Worm (Caenorhabditis elegans): Measurements from ENCODE around the gene Y37H2A.13.

ce11 chrV:18157707-18158106 is 15.1 kb downstream of the Y37H2A.13 start, which contains the start of gene clec-48:
- TF ChIP-seq efl-3 (GFP tag; optimal IDR thresholded peaks at IDR 0.05) (no peak), nhr-77 (tag; optimal IDR thresholded peaks at IDR 0.05) (no peak), fkh-8 (tag; optimal IDR thresholded peaks at IDR 0.05) (no peak), snpc-4 (tag; optimal IDR thresholded peaks at IDR 0.05) (no peak), ztf-4 (tag; optimal IDR thresholded peaks at IDR 0.05) (no peak), ztf-11 (tag; optimal IDR thresholded peaks at IDR 0.05) (no peak), dpl-1 (GFP tag; optimal IDR thresholded peaks at IDR 0.05) (no peak), fos-1 (tag; optimal IDR thresholded peaks at IDR 0.05) (no peak), unc-86 (tag; optimal IDR thresholded peaks at IDR 0.05) (no peak), ceh-8 (GFP tag; optimal IDR thresholded peaks at IDR 0.05) (no peak), lin-15B (tag; optimal IDR thresholded peaks at IDR 0.05) (no peak), fkh-10 (GFP tag; optimal IDR thresholded peaks at IDR 0.05) (no peak), ceh-82 (tag; optimal IDR thresholded peaks at IDR 0.05) (no peak)

All from whole organism, L1 larva.